Fruit fly (Drosophila melanogaster): ENCODE measurements around the gene fwd.

DNA sequence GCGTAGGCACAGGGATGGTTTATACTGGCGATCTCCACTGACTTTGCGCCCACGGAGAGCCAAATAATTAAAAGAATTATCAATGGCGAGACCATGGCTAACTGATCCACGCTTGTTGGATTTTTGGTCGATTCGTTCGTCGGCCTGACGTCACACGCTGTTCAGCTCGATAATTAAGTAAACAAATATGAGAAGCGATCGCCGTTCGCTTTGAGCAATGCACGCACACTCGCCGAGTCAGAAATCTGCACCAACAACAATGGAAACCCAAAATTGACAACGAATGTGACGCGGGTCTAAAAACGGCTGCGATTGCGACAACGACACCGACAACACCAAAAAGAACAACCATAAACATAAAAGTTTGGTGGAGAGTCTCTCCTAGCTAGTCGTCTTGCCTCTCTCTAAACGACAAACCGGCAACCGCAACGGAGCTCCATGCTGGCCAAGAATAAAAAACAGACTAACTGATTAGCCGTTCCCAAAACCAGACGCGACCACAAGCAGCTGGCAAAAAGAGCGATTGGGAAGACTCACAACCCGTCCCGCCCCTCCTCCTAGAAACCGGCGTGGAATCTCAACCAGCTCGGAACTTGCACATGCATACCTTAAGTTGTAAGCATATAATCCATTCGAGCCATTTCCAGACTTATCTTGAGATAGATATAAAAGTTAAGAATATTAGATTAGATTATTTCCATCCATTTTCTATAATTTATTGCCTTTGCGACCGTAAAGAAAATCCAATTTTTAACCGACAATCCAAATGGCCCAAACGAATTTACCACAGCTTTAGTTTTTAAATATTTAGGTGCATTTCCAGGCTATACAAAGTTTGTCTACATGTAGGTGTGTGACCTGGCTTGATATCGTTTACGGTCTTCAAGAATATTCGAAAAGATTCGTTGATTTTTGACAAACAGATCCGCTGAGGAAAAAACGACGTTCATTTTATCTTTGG is 12.4 kb upstream of the fwd start, which contains the start of gene mthl9:
- TF ChIP-seq CG8478 (optimal IDR thresholded peaks at IDR 0.05) = no peak
- TF ChIP-seq usp (GFP tag; optimal IDR thresholded peaks at IDR 0.05) = no peak
- no peak for TF ChIP-seq Dll (optimal IDR thresholded peaks at IDR 0.05)
- no peak for TF ChIP-seq pan (optimal IDR thresholded peaks at IDR 0.05)
- no peak for TF ChIP-seq EcR (GFP tag; optimal IDR thresholded peaks at IDR 0.05)
